Worm (Caenorhabditis elegans) whole organism, midembryonic: Measurements from ENCODE around the gene trp-1.

Experiments used
- ref-1 ChIP-seq: fragments of 200-800 bp; sonication (Bioruptor generic); conservative IDR thresholded peaks from 2 replicates; pipeline ENCODE4 v1.3.6; 2022; ENCODE audit warnings: missing genetic modification reagents, missing genetic modification characterization, missing compliant biosample characterization
- tab-1 ChIP-seq: fragments of 200-800 bp; sonication (Bioruptor generic); IDR thresholded peaks from 2 replicates; pipeline ENCODE4 v1.3.6; 2022; ENCODE audit warnings: missing genetic modification characterization, missing compliant biosample characterization
- ztf-23 ChIP-seq: fragments of 200-800 bp; sonication (Bioruptor generic); IDR thresholded peaks from 2 replicates; pipeline ENCODE4 v1.3.6; 2022; ENCODE audit warnings: missing genetic modification reagents, missing genetic modification characterization, missing compliant biosample characterization

DNA sequence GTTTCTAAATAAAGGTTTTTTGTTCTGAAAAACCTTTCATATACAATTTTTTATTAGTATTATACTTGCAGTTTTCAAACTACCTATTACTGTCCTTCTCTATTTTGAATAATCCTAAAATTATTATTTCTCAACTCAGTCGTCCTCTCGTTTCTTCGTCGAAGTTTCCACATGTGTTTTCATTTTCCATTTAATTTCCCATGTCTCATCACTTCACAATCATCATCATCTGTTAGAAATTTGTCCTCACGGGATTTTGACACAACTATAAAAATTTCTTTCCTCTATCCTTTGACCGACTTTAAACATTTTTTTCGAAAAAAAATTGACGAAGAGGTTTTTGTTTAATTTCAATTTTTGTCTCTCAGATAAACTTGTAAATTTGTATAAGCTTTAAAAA lies 514 bp downstream of the trp-1 start:
- TF ChIP-seq ref-1 (GFP tag; lab: Robert Waterston, UW) (no peak), ztf-23 (no peak), tab-1 (GFP tag; lab: Robert Waterston, UW) (no peak)
